Fruit fly (Drosophila melanogaster) whole organism, embryonic: ENCODE measurements around the gene CG5968.

Experiments
- dysf ChIP-seq: fragments of 200-800 bp; sonication (Bioruptor generic); IDR thresholded peaks from 3 replicates; pipeline ENCODE4 v1.3.6; 2022; ENCODE audit warnings: missing biosample characterization, missing genetic modification characterization
- eve ChIP-seq, 2 experiments: fragments of >200 bp; optimal IDR thresholded peaks; 2 replicates each; lab custom pipeline; 2017; ENCODE audit warnings: missing biosample characterization in 2 of 2, missing genetic modification characterization in 2 of 2

dm6 chr2L:16593895-16594468 lies 44.2 kb upstream of the CG5968 start:
- no peak for TF ChIP-seq dysf (GFP tag; lab: Robert Waterston, UW)
- no peak for TF ChIP-seq eve (GFP tag; optimal IDR thresholded peaks at IDR 0.05; lab: Kevin White, UChicago)
